Worm (Caenorhabditis elegans) whole organism, mixed stage, embryonic: ENCODE data around the gene ints-11.

Experiments used
- M03D4.4 ChIP-seq: sonication (generic microtip); optimal IDR thresholded peaks from 2 replicates; lab custom pipeline; 2017; ENCODE audit warnings: mild to moderate bottlenecking, missing genetic modification characterization, missing compliant biosample characterization
- blmp-1 ChIP-seq: fragments of 150-350 bp; optimal IDR thresholded peaks from 2 replicates; lab custom pipeline; 2014; ENCODE audit warnings: missing biosample characterization, missing genetic modification characterization
- ceh-83 ChIP-seq: fragments of 200-800 bp; sonication (Bioruptor generic); optimal IDR thresholded peaks from 2 replicates; lab custom pipeline; 2018; ENCODE audit warnings: mild to moderate bottlenecking, missing genetic modification characterization, missing compliant biosample characterization
- ces-1 ChIP-seq: fragments of 150-350 bp; optimal IDR thresholded peaks from 2 replicates; lab custom pipeline; 2014; ENCODE audit warnings: missing biosample characterization, missing genetic modification reagents, missing genetic modification characterization
- elt-3 ChIP-seq: fragments of 150-350 bp; optimal IDR thresholded peaks from 2 replicates; lab custom pipeline; 2014; ENCODE audit warnings: missing biosample characterization, missing genetic modification characterization
- lin-13 ChIP-seq: fragments of 150-350 bp; optimal IDR thresholded peaks from 2 replicates; lab custom pipeline; 2014; ENCODE audit warnings: missing biosample characterization, missing genetic modification characterization
- lsy-2 ChIP-seq: fragments of 150-350 bp; optimal IDR thresholded peaks from 2 replicates; lab custom pipeline; 2014; ENCODE audit warnings: missing biosample characterization, missing genetic modification characterization
- nhr-12 ChIP-seq: fragments of 150-350 bp; optimal IDR thresholded peaks from 2 replicates; lab custom pipeline; 2014; ENCODE audit warnings: missing biosample characterization, missing genetic modification characterization
- nhr-237 ChIP-seq: fragments of 150-350 bp; optimal IDR thresholded peaks from 2 replicates; lab custom pipeline; 2014; ENCODE audit warnings: missing biosample characterization, missing genetic modification characterization
- nhr-28 ChIP-seq: fragments of 150-350 bp; optimal IDR thresholded peaks from 2 replicates; lab custom pipeline; 2014; ENCODE audit warnings: missing biosample characterization, missing genetic modification characterization
- tbx-8 ChIP-seq: fragments of 200-800 bp; sonication (Bioruptor generic); optimal IDR thresholded peaks from 2 replicates; lab custom pipeline; 2018; ENCODE audit warnings: mild to moderate bottlenecking, missing genetic modification characterization, moderate library complexity, missing compliant biosample characterization
- unc-120 ChIP-seq: sonication (generic microtip); optimal IDR thresholded peaks from 2 replicates; lab custom pipeline; 2017; ENCODE audit warnings: missing genetic modification characterization, missing compliant biosample characterization; ENCODE audit not compliant: poor library complexity, severe bottlenecking
- unc-39 ChIP-seq: fragments of 150-350 bp; optimal IDR thresholded peaks from 2 replicates; lab custom pipeline; 2014; ENCODE audit warnings: missing biosample characterization, missing genetic modification characterization
- ztf-11 ChIP-seq: fragments of 150-350 bp; optimal IDR thresholded peaks from 2 replicates; lab custom pipeline; 2014; ENCODE audit warnings: missing biosample characterization, missing genetic modification characterization

ce11 chrII:8178614-8179013 lies 35.3 kb upstream of the ints-11 start:
- TF ChIP-seq elt-3 (no peak), tbx-8 (no peak), lsy-2 (no peak), unc-39 (tag; lab: Kevin White, UChicago) (no peak), nhr-28 (no peak), lin-13 (tag; lab: Kevin White, UChicago) (no peak), ztf-11 (tag; lab: Kevin White, UChicago) (no peak), blmp-1 (no peak), ceh-83 (no peak), nhr-237 (no peak), ces-1 (GFP tag; lab: Kevin White, UChicago) (no peak), unc-120 (tag; lab: Kevin White, UChicago) (no peak), M03D4.4 (tag; lab: Kevin White, UChicago) (no peak), nhr-12 (tag; lab: Kevin White, UChicago) (no peak)
